Fruit fly (Drosophila melanogaster) whole organism, embryonic: ENCODE results near the gene CG15262.

ENCODE experiments used
- Abd-B ChIP-seq: fragments of 200-800 bp; sonication (Bioruptor generic); optimal IDR thresholded peaks from 2 replicates; lab custom pipeline; 2018; ENCODE audit warnings: missing biosample characterization, mild to moderate bottlenecking, missing genetic modification characterization, moderate library complexity
- B-H1 ChIP-seq: fragments of 200-800 bp; sonication (Bioruptor generic); IDR thresholded peaks from 3 replicates; pipeline ENCODE4 v1.3.6; 2022; ENCODE audit warnings: missing biosample characterization, missing genetic modification characterization
- CG10321 ChIP-seq: fragments of 200-800 bp; sonication (Bioruptor generic); IDR thresholded peaks from 2 replicates; pipeline ENCODE4 v1.3.6; 2022; ENCODE audit warnings: missing biosample characterization, missing genetic modification characterization
- CG11456 ChIP-seq: fragments of 200-800 bp; sonication (Bioruptor generic); IDR thresholded peaks from 3 replicates; pipeline ENCODE4 v1.3.6; 2022; ENCODE audit warnings: missing biosample characterization, missing genetic modification characterization
- CG12219 ChIP-seq: fragments of 200-800 bp; sonication (Bioruptor generic); optimal IDR thresholded peaks from 3 replicates; lab custom pipeline; 2018; ENCODE audit warnings: missing biosample characterization, mild to moderate bottlenecking, missing genetic modification characterization
- CG12769 ChIP-seq: fragments of 200-800 bp; sonication (Bioruptor generic); optimal IDR thresholded peaks from 2 replicates; lab custom pipeline; 2019; ENCODE audit warnings: missing biosample characterization, mild to moderate bottlenecking, missing genetic modification characterization, moderate library complexity
- CG14965 ChIP-seq: fragments of 200-800 bp; sonication (Bioruptor generic); optimal IDR thresholded peaks from 2 replicates; lab custom pipeline; 2016; ENCODE audit warnings: missing biosample characterization, missing genetic modification characterization, borderline replicate concordance
- CG15269 ChIP-seq: fragments of 200-800 bp; sonication (Bioruptor generic); optimal IDR thresholded peaks from 2 replicates; lab custom pipeline; 2018; ENCODE audit warnings: missing biosample characterization, mild to moderate bottlenecking, missing genetic modification characterization, moderate library complexity
- CG1602 ChIP-seq: fragments of 200-800 bp; sonication (Bioruptor generic); optimal IDR thresholded peaks from 3 replicates; lab custom pipeline; 2016; ENCODE audit warnings: missing biosample characterization, missing genetic modification characterization
- CG1603 ChIP-seq: fragments of 200-800 bp; sonication (Bioruptor generic); optimal IDR thresholded peaks from 2 replicates; lab custom pipeline; 2019; ENCODE audit warnings: missing biosample characterization, mild to moderate bottlenecking, missing genetic modification characterization, moderate library complexity
- CG16779 ChIP-seq: fragments of 200-800 bp; sonication (Bioruptor generic); IDR thresholded peaks from 2 replicates; pipeline ENCODE4 v1.3.6; 2022; ENCODE audit warnings: missing biosample characterization, missing genetic modification characterization
- CG17359 ChIP-seq: fragments of 200-800 bp; sonication (Bioruptor generic); optimal IDR thresholded peaks from 3 replicates; lab custom pipeline; 2018; ENCODE audit warnings: missing biosample characterization, mild to moderate bottlenecking, missing genetic modification characterization, moderate library complexity
- CG2712 ChIP-seq: fragments of 200-800 bp; optimal IDR thresholded peaks from 3 replicates; lab custom pipeline; 2019; ENCODE audit warnings: missing biosample characterization, mild to moderate bottlenecking, missing genetic modification characterization, moderate library complexity
- CG30431 ChIP-seq: fragments of 200-800 bp; sonication (Bioruptor generic); optimal IDR thresholded peaks from 2 replicates; lab custom pipeline; 2017; ENCODE audit warnings: missing biosample characterization, missing genetic modification characterization
- CG3838 ChIP-seq: fragments of 200-800 bp; sonication (Bioruptor generic); optimal IDR thresholded peaks from 3 replicates; lab custom pipeline; 2016; ENCODE audit warnings: missing biosample characterization, missing genetic modification characterization
- CG4820 ChIP-seq: fragments of 200-800 bp; sonication (Bioruptor generic); optimal IDR thresholded peaks from 3 replicates; lab custom pipeline; 2016; ENCODE audit warnings: missing biosample characterization, missing genetic modification characterization
- CG6813 ChIP-seq: fragments of 200-800 bp; sonication (Bioruptor generic); optimal IDR thresholded peaks from 2 replicates; lab custom pipeline; 2017; ENCODE audit warnings: missing biosample characterization, missing genetic modification characterization, mild to moderate bottlenecking, moderate library complexity, missing genetic modification reagents
- Chrac-16 ChIP-seq: fragments of 200-800 bp; sonication (Bioruptor generic); optimal IDR thresholded peaks from 3 replicates; lab custom pipeline; 2016; ENCODE audit warnings: missing biosample characterization, missing genetic modification characterization
- HLH3B ChIP-seq: fragments of 200-800 bp; sonication (Bioruptor generic); IDR thresholded peaks from 2 replicates; pipeline ENCODE4 v1.3.6; 2022; ENCODE audit warnings: missing biosample characterization, missing genetic modification characterization
- Hmx ChIP-seq: fragments of 200-800 bp; sonication (Bioruptor generic); optimal IDR thresholded peaks from 2 replicates; lab custom pipeline; 2016; ENCODE audit warnings: missing biosample characterization, missing genetic modification characterization
- Kr ChIP-seq: fragments of 200-800 bp; sonication (Bioruptor generic); optimal IDR thresholded peaks from 2 replicates; lab custom pipeline; 2017; ENCODE audit warnings: missing biosample characterization, mild to moderate bottlenecking, missing genetic modification characterization
- NC2β ChIP-seq: fragments of 200-800 bp; sonication (Bioruptor generic); optimal IDR thresholded peaks from 2 replicates; lab custom pipeline; 2016; ENCODE audit warnings: missing biosample characterization, missing genetic modification characterization
- Rfx ChIP-seq: fragments of 200-800 bp; sonication (Bioruptor generic); IDR thresholded peaks from 2 replicates; pipeline ENCODE4 v1.3.6; 2022; ENCODE audit warnings: missing biosample characterization, missing genetic modification characterization
- TFAM ChIP-seq: fragments of 200-800 bp; sonication (Bioruptor generic); optimal IDR thresholded peaks from 2 replicates; lab custom pipeline; 2017; ENCODE audit warnings: missing biosample characterization, missing genetic modification characterization, inconsistent platforms
- Trl ChIP-seq, 3 experiments: fragments of >200 bp in 2 of 3; fragments of 200-800 bp in 1 of 3; sonication (Bioruptor generic) in 1 of 3; optimal IDR thresholded peaks; 2 replicates in 1 of 3; 3 replicates in 2 of 3; lab custom pipeline; 2016 to 2017; ENCODE audit warnings: missing biosample characterization in 1 of 3, missing genetic modification characterization in 1 of 3
- Vsx1 ChIP-seq: fragments of 200-800 bp; sonication (Bioruptor generic); optimal IDR thresholded peaks from 2 replicates; lab custom pipeline; 2017; ENCODE audit warnings: missing biosample characterization, mild to moderate bottlenecking, missing genetic modification characterization, missing genetic modification reagents
- Xbp1 ChIP-seq: fragments of 200-800 bp; sonication (Bioruptor generic); optimal IDR thresholded peaks from 3 replicates; lab custom pipeline; 2016; ENCODE audit warnings: missing biosample characterization, mild to moderate bottlenecking, missing genetic modification characterization
- YL-1 ChIP-seq: fragments of 200-800 bp; sonication (Bioruptor generic); optimal IDR thresholded peaks from 3 replicates; lab custom pipeline; 2017; ENCODE audit warnings: missing biosample characterization, mild to moderate bottlenecking, missing genetic modification characterization
- bab2 ChIP-seq: fragments of 200-800 bp; sonication (Bioruptor generic); optimal IDR thresholded peaks from 2 replicates; lab custom pipeline; 2016; ENCODE audit warnings: missing biosample characterization, missing genetic modification characterization
- dmrt11E ChIP-seq: fragments of 200-800 bp; sonication (Bioruptor generic); optimal IDR thresholded peaks from 3 replicates; lab custom pipeline; 2018; ENCODE audit warnings: missing biosample characterization, mild to moderate bottlenecking, missing genetic modification characterization, moderate library complexity
- eyg ChIP-seq: fragments of 200-800 bp; sonication (Bioruptor generic); optimal IDR thresholded peaks from 3 replicates; lab custom pipeline; 2016; ENCODE audit warnings: missing biosample characterization, missing genetic modification characterization
- gem ChIP-seq: fragments of 200-800 bp; sonication (Bioruptor generic); optimal IDR thresholded peaks from 2 replicates; lab custom pipeline; 2019; ENCODE audit warnings: missing biosample characterization, mild to moderate bottlenecking, missing genetic modification characterization, moderate library complexity
- gro ChIP-seq: fragments of 200-800 bp; sonication (Bioruptor generic); optimal IDR thresholded peaks from 2 replicates; lab custom pipeline; 2016; ENCODE audit warnings: missing biosample characterization, missing genetic modification characterization
- lilli ChIP-seq: fragments of 200-800 bp; sonication (Bioruptor generic); optimal IDR thresholded peaks from 3 replicates; lab custom pipeline; 2016; ENCODE audit warnings: missing biosample characterization, missing genetic modification characterization
- lola ChIP-seq, 3 experiments: fragments of >200 bp in 2 of 3; fragments of 200-800 bp in 1 of 3; sonication (Bioruptor generic) in 1 of 3; optimal IDR thresholded peaks; 2 replicates each; lab custom pipeline; 2017 to 2019; ENCODE audit warnings: missing biosample characterization in 3 of 3, missing genetic modification characterization in 3 of 3, mild to moderate bottlenecking in 1 of 3, moderate library complexity in 1 of 3
- maf-S ChIP-seq: fragments of 200-800 bp; sonication (Bioruptor generic); optimal IDR thresholded peaks from 2 replicates; lab custom pipeline; 2016; ENCODE audit warnings: missing biosample characterization, missing genetic modification characterization
- nmo ChIP-seq: fragments of 200-800 bp; sonication (Bioruptor generic); optimal IDR thresholded peaks from 2 replicates; lab custom pipeline; 2018; ENCODE audit warnings: missing biosample characterization, mild to moderate bottlenecking, missing genetic modification characterization, moderate library complexity
- pan ChIP-seq, 4 experiments: fragments of >200 bp in 3 of 4; fragments of 200-800 bp in 1 of 4; sonication (Bioruptor generic) in 1 of 4; optimal IDR thresholded peaks in 3 of 4; IDR thresholded peaks in 1 of 4; 2 replicates each; pipeline versions ENCODE4 v1.3.6 to Lab custom; 2017 to 2022; ENCODE audit warnings: missing biosample characterization in 2 of 4, missing genetic modification characterization in 2 of 4, mixed read lengths in 1 of 4
- phol ChIP-seq: fragments of 200-800 bp; sonication (Bioruptor generic); optimal IDR thresholded peaks from 3 replicates; lab custom pipeline; 2018; ENCODE audit warnings: missing biosample characterization, mild to moderate bottlenecking, missing genetic modification characterization, moderate library complexity
- pum ChIP-seq: fragments of 200-800 bp; sonication (Bioruptor generic); optimal IDR thresholded peaks from 2 replicates; lab custom pipeline; 2016; ENCODE audit warnings: missing biosample characterization, missing genetic modification characterization
- row ChIP-seq: fragments of 200-800 bp; sonication (Bioruptor generic); IDR thresholded peaks from 3 replicates; pipeline ENCODE4 v1.3.6; 2022; ENCODE audit warnings: missing biosample characterization, missing genetic modification characterization
- sd ChIP-seq: fragments of 200-800 bp; sonication (Bioruptor generic); optimal IDR thresholded peaks from 3 replicates; lab custom pipeline; 2018; ENCODE audit warnings: missing biosample characterization, mild to moderate bottlenecking, missing genetic modification characterization, moderate library complexity
- sens ChIP-seq: fragments of 200-800 bp; sonication (Bioruptor generic); peaks from one replicate; lab custom pipeline; 2016; ENCODE audit warnings: missing biosample characterization, missing genetic modification characterization
- sqz ChIP-seq: fragments of 200-800 bp; sonication (Bioruptor generic); optimal IDR thresholded peaks from 3 replicates; lab custom pipeline; 2018; ENCODE audit warnings: missing biosample characterization, mild to moderate bottlenecking, missing genetic modification characterization
- ttk ChIP-seq: fragments of 200-800 bp; sonication (Bioruptor generic); IDR thresholded peaks from 2 replicates; pipeline ENCODE4 v2.1.2; 2022; ENCODE audit warnings: missing biosample characterization, missing genetic modification characterization
- unc-4 ChIP-seq: fragments of 200-800 bp; sonication (Bioruptor generic); IDR thresholded peaks from 2 replicates; pipeline ENCODE4 v1.3.6; 2022; ENCODE audit warnings: missing biosample characterization, missing genetic modification characterization; ENCODE audit not compliant: partially characterized antibody
- vvl ChIP-seq: fragments of 200-800 bp; sonication (Bioruptor generic); IDR thresholded peaks from 2 replicates; pipeline ENCODE4 v1.3.6; 2022; ENCODE audit warnings: missing biosample characterization, missing genetic modification characterization
- zf30C ChIP-seq: fragments of 200-800 bp; sonication (Bioruptor generic); optimal IDR thresholded peaks from 3 replicates; lab custom pipeline; 2018; ENCODE audit warnings: missing biosample characterization, mild to moderate bottlenecking, missing genetic modification characterization
- zfh1 ChIP-seq: fragments of 200-800 bp; sonication (Bioruptor generic); IDR thresholded peaks from 3 replicates; pipeline ENCODE4 v1.3.6; 2022; ENCODE audit warnings: missing biosample characterization, missing genetic modification characterization

The CG15262 gene

DNA sequence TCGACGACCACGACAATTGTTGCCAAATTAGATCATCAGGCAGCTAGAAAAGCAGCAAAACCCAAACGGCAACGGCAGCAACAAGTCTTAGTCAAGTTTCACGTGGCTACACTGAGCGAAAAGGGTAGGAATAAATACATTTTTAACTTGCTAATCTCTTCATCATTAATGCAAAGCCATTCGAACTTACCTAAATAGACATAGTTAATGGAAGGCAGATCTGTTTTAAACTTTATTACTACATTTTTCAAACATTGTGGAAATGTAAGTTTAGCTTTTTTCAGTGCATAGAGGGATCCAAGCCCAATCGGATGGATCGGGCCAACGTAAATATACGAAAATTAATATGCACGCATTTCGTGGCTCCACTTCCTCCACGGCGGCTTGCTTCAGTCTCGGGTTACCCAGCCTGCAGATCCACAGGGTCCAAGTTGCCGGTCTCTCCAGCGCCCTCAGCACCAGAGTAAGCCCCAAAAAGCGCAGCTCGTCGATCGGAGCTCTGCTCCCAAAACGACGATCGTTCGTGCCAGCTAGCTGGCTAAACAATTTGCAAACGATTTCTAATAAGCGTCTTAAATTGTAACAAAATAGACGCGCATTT lies 39.7 kb downstream of the CG15262 start (continued):
- TF ChIP-seq row (GFP tag; lab: Robert Waterston, UW) (0 out of 3 replicates have a peak, but pooled peaks have one; percentile 29), pum (GFP tag; lab: Kevin White, UChicago) (no peak), sens (GFP tag; lab: Kevin White, UChicago) (peak; percentile 83), HLH3B (0 out of 2 replicates have a peak, but pooled peaks have one; percentile 16), CG1602 (peak; percentile 6), Chrac-16 (GFP tag; lab: Kevin White, UChicago) (peak; percentile 23), lola (GFP tag; optimal IDR thresholded peaks at IDR 0.05; lab: Kevin White, UChicago) (peak in 1 of 3 experiments; percentile 26), CG4820 (GFP tag; lab: Kevin White, UChicago) (peak; percentile 29), CG17359 (tag; lab: Kevin White, UChicago) (peak; percentile 19), phol (peak; percentile 40), dmrt11E (tag; lab: Kevin White, UChicago) (peak; percentile 53), YL-1 (GFP tag; lab: Kevin White, UChicago) (no peak), B-H1 (GFP tag; lab: Robert Waterston, UW) (no peak), eyg (GFP tag; lab: Kevin White, UChicago) (peak; percentile 3), Abd-B (GFP tag; lab: Kevin White, UChicago) (peak; percentile 28), sqz (GFP tag; lab: Kevin White, UChicago) (no peak), gem (tag; lab: Kevin White, UChicago) (peak; percentile 58), zfh1 (GFP tag; lab: Robert Waterston, UW) (0 out of 3 replicates have a peak, but pooled peaks have one; percentile 31), CG12769 (tag; lab: Kevin White, UChicago) (peak; percentile 23), sd (tag; lab: Kevin White, UChicago) (no peak), CG15269 (tag; lab: Kevin White, UChicago) (no peak), CG30431 (GFP tag; lab: Kevin White, UChicago) (peak; percentile 15), CG11456 (GFP tag; lab: Robert Waterston, UW) (no peak), nmo (GFP tag; lab: Kevin White, UChicago) (peak; percentile 29), CG14965 (GFP tag; lab: Kevin White, UChicago) (no peak), vvl (GFP tag; lab: Robert Waterston, UW) (0 out of 2 replicates have a peak, but pooled peaks have one; percentile 43), gro (GFP tag; lab: Kevin White, UChicago) (no peak), TFAM (GFP tag; lab: Kevin White, UChicago) (no peak), CG1603 (peak; percentile 62), maf-S (GFP tag; lab: Kevin White, UChicago) (no peak), CG12219 (GFP tag; lab: Kevin White, UChicago) (peak; percentile 23), CG2712 (tag; lab: Kevin White, UChicago) (peak; percentile 39), Xbp1 (GFP tag; lab: Kevin White, UChicago) (peak; percentile 45), Hmx (no peak)

dm6 chr2L:15339601-15340000 lies 42.0 kb downstream of the CG15262 start:
- TF ChIP-seq NC2β (GFP tag; lab: Kevin White, UChicago) (no peak), CG3838 (GFP tag; lab: Kevin White, UChicago) (no peak), Rfx (GFP tag; lab: Robert Waterston, UW) (0 out of 2 replicates have a peak, but pooled peaks have one; percentile 31), zf30C (GFP tag; lab: Kevin White, UChicago) (no peak), unc-4 (GFP tag; lab: Robert Waterston, UW) (no peak), bab2 (GFP tag; lab: Kevin White, UChicago) (no peak), vvl (GFP tag; lab: Robert Waterston, UW) (peak; percentile 43; the same call in 1 of the 2 replicates), CG10321 (peak; percentile 88), CG6813 (GFP tag; lab: Kevin White, UChicago) (no peak), Kr (GFP tag; lab: Kevin White, UChicago) (no peak), Vsx1 (GFP tag; lab: Kevin White, UChicago) (peak; percentile 84), pan (optimal IDR thresholded peaks at IDR 0.05; lab: Kevin White, UChicago) (no peak), pan (GFP tag; optimal IDR thresholded peaks at IDR 0.05 in 1 of 2, IDR thresholded peaks at IDR 0.05 in 1 of 2) (peak in 1 of 2 experiments; percentile 24), Trl (optimal IDR thresholded peaks at IDR 0.05; lab: Kevin White, UChicago) (peak; percentile 33 to 38), Trl (GFP tag; optimal IDR thresholded peaks at IDR 0.05; lab: Kevin White, UChicago) (no peak), ttk (0 out of 2 replicates have a peak, but pooled peaks have one; percentile 20), CG16779 (GFP tag; lab: Robert Waterston, UW) (no peak), lilli (GFP tag; lab: Kevin White, UChicago) (no peak)
